Fruit fly (Drosophila melanogaster): ENCODE measurements around the gene GATAd.

The GATAd gene

DNA sequence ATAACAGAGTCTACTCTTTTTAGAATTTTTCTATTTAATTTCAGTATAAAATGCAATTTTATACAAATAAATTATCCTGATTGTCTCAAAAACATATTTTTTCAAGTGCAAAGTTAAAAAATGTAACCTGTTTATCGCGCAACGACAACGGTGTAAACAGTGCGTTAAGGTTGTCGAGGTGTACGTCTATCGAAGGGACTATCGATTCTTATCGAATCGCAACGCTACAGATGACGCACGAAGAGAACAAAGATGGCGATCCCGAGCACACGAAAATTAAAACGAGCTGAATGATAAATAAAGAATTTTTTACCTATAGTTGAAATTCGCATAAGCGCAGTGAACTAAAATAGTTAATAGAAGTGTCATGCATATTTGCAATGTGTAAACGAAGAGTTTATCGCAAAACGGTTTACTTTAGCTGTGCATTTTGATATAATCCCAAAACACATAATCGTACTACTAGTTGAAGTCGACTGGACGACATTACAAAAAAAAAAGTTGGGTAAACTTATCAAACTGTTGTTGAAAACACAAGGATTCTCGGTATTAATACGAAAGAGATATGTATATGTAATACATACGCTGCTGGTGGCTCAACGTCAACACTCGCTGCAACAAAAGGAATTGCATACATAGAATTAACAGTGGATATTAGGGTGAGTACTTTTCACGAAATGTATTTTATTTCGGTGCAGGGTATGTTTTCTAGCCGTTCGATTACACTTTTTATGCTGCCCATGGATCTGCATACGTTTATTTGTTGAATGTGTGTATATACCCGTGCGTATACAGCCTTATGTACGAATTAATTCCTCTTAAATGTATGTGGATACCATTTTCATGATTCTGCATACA is 54.6 kb downstream of the GATAd start, which contains the start of gene da (continued):
- TF ChIP-seq stc (GFP tag; IDR thresholded peaks at IDR 0.05) = peak; percentile 70
- TF ChIP-seq odd (GFP tag; optimal IDR thresholded peaks at IDR 0.05) = peak; percentile 23
- peak; percentile 26 for TF ChIP-seq pnt (GFP tag; optimal IDR thresholded peaks at IDR 0.05)
- TF ChIP-seq CG8089 (GFP tag; optimal IDR thresholded peaks at IDR 0.05) = peak; percentile 32
- no peak for TF ChIP-seq fru (optimal IDR thresholded peaks at IDR 0.05)
- peak; percentile 8 for TF ChIP-seq CG4854 (GFP tag; optimal IDR thresholded peaks at IDR 0.05)
- no peak for TF ChIP-seq Lim3 (GFP tag; IDR thresholded peaks at IDR 0.05)
- TF ChIP-seq Sin3A (optimal IDR thresholded peaks at IDR 0.05) = no peak
- no peak for TF ChIP-seq dimm (GFP tag; IDR thresholded peaks at IDR 0.05)
- TF ChIP-seq Dll (GFP tag; IDR thresholded peaks at IDR 0.05; ENCODE audit: partially characterized antibody) = peak; percentile 46; the same call in 2 of the 4 replicates
- peak; percentile 96 for TF ChIP-seq CG1024 (GFP tag; IDR thresholded peaks at IDR 0.05)
- TF ChIP-seq CG13287 (GFP tag; IDR thresholded peaks at IDR 0.05; ENCODE audit: partially characterized antibody) = peak; percentile 64
- TF ChIP-seq CG16813 (GFP tag; IDR thresholded peaks at IDR 0.05; ENCODE audit: partially characterized antibody) = peak; percentile 64
- no peak for TF ChIP-seq MTF-1 (GFP tag; optimal IDR thresholded peaks at IDR 0.05; ENCODE audit: borderline replicate concordance)
- TF ChIP-seq pum (GFP tag; optimal IDR thresholded peaks at IDR 0.05) = peak; percentile 56
- no peak for TF ChIP-seq CG10147 (GFP tag; optimal IDR thresholded peaks at IDR 0.05)
- peak; percentile 28 for TF ChIP-seq CG15696 (tag; optimal IDR thresholded peaks at IDR 0.05)
- peak; percentile 49 for TF ChIP-seq CG13775 (GFP tag; optimal IDR thresholded peaks at IDR 0.05)
- TF ChIP-seq Dp (GFP tag; optimal IDR thresholded peaks at IDR 0.05) = peak; percentile 14
- TF ChIP-seq Asciz (GFP tag; optimal IDR thresholded peaks at IDR 0.05) = peak; percentile 23
- peak; percentile 69 for TF ChIP-seq zfh2 (GFP tag; optimal IDR thresholded peaks at IDR 0.05)
- peak; percentile 60 for TF ChIP-seq H2.0 (GFP tag; IDR thresholded peaks at IDR 0.05)
- peak; percentile 45 for TF ChIP-seq CG7987 (GFP tag; optimal IDR thresholded peaks at IDR 0.05)
- peak; percentile 63 for TF ChIP-seq Xrp1 (GFP tag; IDR thresholded peaks at IDR 0.05)
- TF ChIP-seq prd (optimal IDR thresholded peaks at IDR 0.05) = no peak
- peak; percentile 74 for TF ChIP-seq prd (GFP tag; IDR thresholded peaks at IDR 0.05)
- TF ChIP-seq Blimp-1 (GFP tag; optimal IDR thresholded peaks at IDR 0.05) = no peak
- peak; percentile 23 for TF ChIP-seq Spps (tag; optimal IDR thresholded peaks at IDR 0.05)
- peak; percentile 52 for TF ChIP-seq CG6813 (GFP tag; optimal IDR thresholded peaks at IDR 0.05)
- no peak for TF ChIP-seq CG12071 (GFP tag; optimal IDR thresholded peaks at IDR 0.05)
- peak; percentile 61 for TF ChIP-seq Meics (GFP tag; optimal IDR thresholded peaks at IDR 0.05)
- no peak for TF ChIP-seq Atf-2 (GFP tag; optimal IDR thresholded peaks at IDR 0.05)
- TF ChIP-seq gcm (GFP tag; optimal IDR thresholded peaks at IDR 0.05) = no peak
- peak; percentile 33; the same call in 1 of the 2 replicates for TF ChIP-seq inv (GFP tag; IDR thresholded peaks at IDR 0.05; ENCODE audit: partially characterized antibody)
- no peak for TF ChIP-seq CG3726 (GFP tag; IDR thresholded peaks at IDR 0.05)
- TF ChIP-seq crol (GFP tag; IDR thresholded peaks at IDR 0.05) = no peak
- 0 out of 3 replicates have a peak, but pooled peaks have one; percentile 13 for TF ChIP-seq H15 (GFP tag; IDR thresholded peaks at IDR 0.05)
- peak; percentile 51 for TF ChIP-seq Sox100B (GFP tag; optimal IDR thresholded peaks at IDR 0.05)
- no peak for TF ChIP-seq Oaz (GFP tag; IDR thresholded peaks at IDR 0.05)
- TF ChIP-seq HLH4C (GFP tag; IDR thresholded peaks at IDR 0.05; ENCODE audit: partially characterized antibody) = peak; percentile 61; the same call in 2 of the 3 replicates
- peak; percentile 61 for TF ChIP-seq MBD-R2 (GFP tag; IDR thresholded peaks at IDR 0.05)
- TF ChIP-seq CG14710 (tag; optimal IDR thresholded peaks at IDR 0.05) = peak; percentile 74
- TF ChIP-seq lmd (GFP tag; IDR thresholded peaks at IDR 0.05) = no peak
- no peak for TF ChIP-seq CG1233 (GFP tag; optimal IDR thresholded peaks at IDR 0.05)
- peak in 1 of 2 experiments; percentile 8 for TF ChIP-seq Hr78 (GFP tag; optimal IDR thresholded peaks at IDR 0.05)
- no peak for TF ChIP-seq lab (GFP tag; optimal IDR thresholded peaks at IDR 0.05)
- TF ChIP-seq gro (GFP tag; optimal IDR thresholded peaks at IDR 0.05) = peak; percentile 61
- no peak for TF ChIP-seq CG14667 (GFP tag; IDR thresholded peaks at IDR 0.05)
- no peak for TF ChIP-seq cato (GFP tag; optimal IDR thresholded peaks at IDR 0.05; ENCODE audit: borderline replicate concordance)

Measured in whole organism, embryonic.